Worm (Caenorhabditis elegans) whole organism, young adult: ENCODE data around the gene cee-1.

Experiments used
- B0261.1 ChIP-seq: sonication (generic microtip); optimal IDR thresholded peaks from 2 replicates; lab custom pipeline; 2016; ENCODE audit warnings: mild to moderate bottlenecking, missing genetic modification characterization, moderate library complexity, missing compliant biosample characterization
- F23B12.7 ChIP-seq: sonication (generic microtip); optimal IDR thresholded peaks from 2 replicates; lab custom pipeline; 2017; ENCODE audit warnings: missing genetic modification characterization, mild to moderate bottlenecking, missing compliant biosample characterization, antibody characterized with exemption, moderate library complexity; ENCODE audit not compliant: insufficient read depth
- bed-1 ChIP-seq: fragments of 200-800 bp; sonication (Bioruptor generic); IDR thresholded peaks from 2 replicates; pipeline ENCODE4 v1.3.6; 2022; ENCODE audit warnings: missing genetic modification reagents, missing genetic modification characterization, missing compliant biosample characterization
- let-607 ChIP-seq, 2 experiments: fragments of 200-800 bp in 1 of 2; sonication (Bioruptor generic) in 1 of 2; sonication (generic microtip) in 1 of 2; optimal IDR thresholded peaks; 2 replicates each; lab custom pipeline; 2016 to 2018; ENCODE audit warnings: mild to moderate bottlenecking in 2 of 2, missing compliant biosample characterization in 2 of 2, missing genetic modification characterization in 2 of 2, moderate library complexity in 2 of 2, missing genotype in 1 of 2
- pha-4 ChIP-seq: fragments of 150-350 bp; sonication (generic microtip); optimal IDR thresholded peaks from 2 replicates; lab custom pipeline; 2014; ENCODE audit warnings: missing biosample characterization, missing genetic modification reagents, missing genetic modification characterization
- unc-130 ChIP-seq: sonication (generic microtip); optimal IDR thresholded peaks from 2 replicates; lab custom pipeline; 2016; ENCODE audit warnings: missing genetic modification reagents, missing genetic modification characterization, missing compliant biosample characterization

DNA sequence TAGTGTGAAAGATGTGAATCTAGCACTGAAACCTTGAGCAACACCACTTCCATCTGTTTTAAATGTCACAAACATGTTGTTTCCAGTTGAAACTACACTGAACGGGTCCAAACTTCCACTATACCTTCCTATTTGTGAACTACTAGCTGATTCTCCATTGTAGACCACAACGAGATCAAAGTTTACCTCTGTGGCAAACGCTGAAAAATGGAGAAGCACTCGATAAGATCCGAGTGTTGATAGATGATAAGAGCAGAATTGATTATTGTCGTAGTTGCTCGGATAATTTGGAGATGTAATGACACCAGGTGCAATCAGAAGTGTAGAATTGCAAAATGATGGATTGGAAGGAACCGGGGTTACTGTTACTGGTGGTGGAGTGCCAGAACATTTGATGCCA lies 30.5 kb upstream of the cee-1 start:
- TF ChIP-seq unc-130 (GFP tag; lab: Kevin White, UChicago) (no peak), B0261.1 (tag; lab: Kevin White, UChicago) (no peak), bed-1 (GFP tag; lab: Robert Waterston, UW) (no peak), let-607 (tag; optimal IDR thresholded peaks at IDR 0.05; lab: Kevin White, UChicago) (no peak), pha-4 (tag; lab: Kevin White, UChicago) (no peak), F23B12.7 (tag; lab: Kevin White, UChicago) (no peak)
